Worm (Caenorhabditis elegans): Measurements from ENCODE around the gene nhr-72.

Gene nhr-72

DNA sequence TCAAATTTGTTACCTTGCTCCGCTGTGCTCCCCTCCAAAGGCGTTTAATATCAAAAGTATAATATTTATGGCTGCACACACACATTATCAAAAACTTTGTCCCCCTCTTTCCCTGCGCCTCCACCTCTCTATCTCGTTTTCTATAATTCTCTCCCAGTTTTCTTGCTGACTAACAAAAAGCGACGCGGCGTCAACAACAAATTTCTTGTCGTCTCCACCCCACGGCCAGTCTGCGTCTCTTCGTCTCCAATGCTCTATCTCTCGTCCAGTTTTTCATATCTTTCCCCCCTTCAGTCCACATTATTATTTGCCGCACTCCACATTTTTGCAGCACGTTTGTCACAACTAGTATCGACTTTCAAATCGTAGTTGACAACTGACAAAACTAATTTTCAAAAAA is 40.0 kb downstream of the nhr-72 start (continued):
- TF ChIP-seq ctbp-1 (GFP tag; IDR thresholded peaks at IDR 0.05): no peak
- no peak for TF ChIP-seq zip-2 (tag; optimal IDR thresholded peaks at IDR 0.05)
- no peak for TF ChIP-seq daf-12 (tag; optimal IDR thresholded peaks at IDR 0.05)
- TF ChIP-seq gei-8 (GFP tag; optimal IDR thresholded peaks at IDR 0.05): no peak
- no peak for TF ChIP-seq hif-1 (tag; optimal IDR thresholded peaks at IDR 0.05)
- TF ChIP-seq nhr-111 (GFP tag; optimal IDR thresholded peaks at IDR 0.05): no peak
- TF ChIP-seq sdz-12 (GFP tag; optimal IDR thresholded peaks at IDR 0.05): no peak
- TF ChIP-seq cey-2 (tag; optimal IDR thresholded peaks at IDR 0.05; ENCODE audit: borderline replicate concordance, insufficient read depth): no peak
- peak; percentile 27 for TF ChIP-seq spr-1 (tag; optimal IDR thresholded peaks at IDR 0.05)
- no peak for TF ChIP-seq attf-4 (tag; optimal IDR thresholded peaks at IDR 0.05)
- no peak for TF ChIP-seq fos-1 (tag; optimal IDR thresholded peaks at IDR 0.05)
- TF ChIP-seq ZK337.2 (GFP tag; IDR thresholded peaks at IDR 0.05): no peak
- TF ChIP-seq egl-27 (tag; optimal IDR thresholded peaks at IDR 0.05): no peak
- TF ChIP-seq lin-38 (GFP tag; IDR thresholded peaks at IDR 0.05): 0 out of 2 replicates have a peak, but pooled peaks have one; percentile 7
- no peak for TF ChIP-seq nhr-25 (tag; optimal IDR thresholded peaks at IDR 0.05; ENCODE audit: borderline replicate concordance, insufficient read depth)
- no peak for TF ChIP-seq mxl-2 (GFP tag; conservative IDR thresholded peaks at IDR 0.05)
- TF ChIP-seq nhr-76 (tag; optimal IDR thresholded peaks at IDR 0.05): no peak
- no peak for TF ChIP-seq zfp-3 (GFP tag; conservative IDR thresholded peaks at IDR 0.05)
- no peak for TF ChIP-seq daf-19 (GFP tag; conservative IDR thresholded peaks at IDR 0.05)
- no peak for TF ChIP-seq egl-43 (GFP tag; IDR thresholded peaks at IDR 0.05)
- TF ChIP-seq F44E2.7 (GFP tag; IDR thresholded peaks at IDR 0.05): no peak
- no peak for TF ChIP-seq vab-7 (GFP tag; IDR thresholded peaks at IDR 0.05)
- no peak for TF ChIP-seq Y75B8A.6 (GFP tag; IDR thresholded peaks at IDR 0.05)
- no peak for TF ChIP-seq ztf-7 (tag; optimal IDR thresholded peaks at IDR 0.05)
- TF ChIP-seq F10B5.3 (tag; optimal IDR thresholded peaks at IDR 0.05): no peak
- no peak for TF ChIP-seq skn-1 (tag; optimal IDR thresholded peaks at IDR 0.05)
- peak; percentile 47 for TF ChIP-seq mes-2 (tag; optimal IDR thresholded peaks at IDR 0.05; ENCODE audit: poor library complexity, severe bottlenecking)
- peak in 1 of 2 experiments; percentile 5 for TF ChIP-seq mdl-1 (tag; optimal IDR thresholded peaks at IDR 0.05)
- no peak for TF ChIP-seq nhr-77 (tag; optimal IDR thresholded peaks at IDR 0.05)
- TF ChIP-seq dve-1 (tag; optimal IDR thresholded peaks at IDR 0.05; ENCODE audit: insufficient read depth): peak; percentile 87
- TF ChIP-seq dmd-6 (GFP tag; IDR thresholded peaks at IDR 0.05): peak; percentile 36; the same call in 1 of the 2 replicates
- TF ChIP-seq lsy-2 (tag; optimal IDR thresholded peaks at IDR 0.05): peak in 1 of 2 experiments; percentile 49
- no peak for TF ChIP-seq T26A8.4 (GFP tag; IDR thresholded peaks at IDR 0.05)
- TF ChIP-seq hmg-1.1 (GFP tag; IDR thresholded peaks at IDR 0.05): peak; percentile 32; the same call in 1 of the 2 replicates
- no peak for TF ChIP-seq nhr-42 (GFP tag; IDR thresholded peaks at IDR 0.05)
- no peak for TF ChIP-seq ces-1 (GFP tag; optimal IDR thresholded peaks at IDR 0.05)
- TF ChIP-seq F26F4.8 (GFP tag; conservative IDR thresholded peaks at IDR 0.05): no peak
- peak; percentile 63 for TF ChIP-seq hlh-11 (tag; optimal IDR thresholded peaks at IDR 0.05)
- TF ChIP-seq set-16 (GFP tag; IDR thresholded peaks at IDR 0.05): no peak
- no peak for TF ChIP-seq nhr-48 (tag; optimal IDR thresholded peaks at IDR 0.05)
- TF ChIP-seq nhr-102 (tag; optimal IDR thresholded peaks at IDR 0.05): peak; percentile 30
- TF ChIP-seq zag-1 (tag; optimal IDR thresholded peaks at IDR 0.05): no peak
- TF ChIP-seq daf-8 (GFP tag; IDR thresholded peaks at IDR 0.05): no peak
- no peak for TF ChIP-seq mxl-3 (GFP tag; optimal IDR thresholded peaks at IDR 0.05)
- peak; percentile 85 for TF ChIP-seq mep-1 (tag; optimal IDR thresholded peaks at IDR 0.05)
- TF ChIP-seq dpl-1 (GFP tag; optimal IDR thresholded peaks at IDR 0.05): peak; percentile 13
- no peak for TF ChIP-seq F37D6.2 (tag; optimal IDR thresholded peaks at IDR 0.05)
- peak in 1 of 2 experiments; percentile 64 for TF ChIP-seq daf-16 (GFP tag; optimal IDR thresholded peaks at IDR 0.05)
- peak; percentile 77 for TF ChIP-seq daf-16 (tag; optimal IDR thresholded peaks at IDR 0.05)
- TF ChIP-seq lin-13 (GFP tag; optimal IDR thresholded peaks at IDR 0.05): peak; percentile 24
